Worm (Caenorhabditis elegans): ENCODE measurements around the gene srh-44.

The srh-44 gene

DNA sequence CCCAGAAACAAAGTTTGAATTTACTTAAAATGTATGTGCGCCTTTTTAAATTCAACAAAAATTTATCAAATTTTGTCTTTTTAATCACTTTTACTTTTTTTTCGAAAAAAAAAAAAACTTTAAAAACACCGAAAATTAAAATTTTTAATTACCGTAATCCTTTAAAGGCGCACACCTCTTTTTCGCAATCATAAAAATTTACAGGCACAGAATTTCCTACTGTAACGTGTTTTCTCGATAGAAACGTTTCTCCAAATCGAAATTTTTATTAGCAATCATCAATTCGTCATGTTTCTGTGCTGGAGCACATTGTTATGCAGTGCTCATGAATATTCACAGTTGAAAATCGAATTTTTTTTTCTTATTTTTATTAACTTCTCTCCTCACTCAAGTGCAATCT is 21.6 kb downstream of the srh-44 start:
- TF ChIP-seq elt-3 (tag; optimal IDR thresholded peaks at IDR 0.05) (no peak), ceh-16 (tag; optimal IDR thresholded peaks at IDR 0.05) (no peak), pqm-1 (tag; optimal IDR thresholded peaks at IDR 0.05) (no peak), nhr-23 (tag; optimal IDR thresholded peaks at IDR 0.05) (no peak), lsy-12 (tag; optimal IDR thresholded peaks at IDR 0.05) (no peak), ztf-11 (tag; optimal IDR thresholded peaks at IDR 0.05) (no peak), nhr-28 (tag; optimal IDR thresholded peaks at IDR 0.05) (no peak)

DNA sequence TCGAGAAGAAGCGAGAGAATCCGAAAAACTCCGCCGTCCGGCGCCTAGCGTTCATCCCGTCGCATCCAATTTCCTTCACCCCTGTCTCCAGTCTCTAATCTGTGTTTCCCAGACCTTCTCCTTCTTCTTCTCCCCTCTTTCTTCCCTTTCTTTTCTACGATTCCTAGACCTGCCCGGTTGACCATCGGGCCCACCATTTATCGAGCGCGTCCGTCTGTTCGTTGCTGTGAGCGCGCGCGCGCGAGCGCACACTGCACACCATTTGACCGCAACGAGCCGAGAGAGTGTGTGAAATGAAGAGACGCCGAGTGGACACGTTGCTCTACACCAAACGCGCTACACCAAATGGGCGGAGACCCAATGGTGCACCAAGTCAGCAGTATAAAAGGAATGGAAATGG is 22.2 kb downstream of the srh-44 start:
- TF ChIP-seq skn-1 (tag; optimal IDR thresholded peaks at IDR 0.05) (no peak), nhr-23 (tag; optimal IDR thresholded peaks at IDR 0.05) (peak; percentile 15)

DNA sequence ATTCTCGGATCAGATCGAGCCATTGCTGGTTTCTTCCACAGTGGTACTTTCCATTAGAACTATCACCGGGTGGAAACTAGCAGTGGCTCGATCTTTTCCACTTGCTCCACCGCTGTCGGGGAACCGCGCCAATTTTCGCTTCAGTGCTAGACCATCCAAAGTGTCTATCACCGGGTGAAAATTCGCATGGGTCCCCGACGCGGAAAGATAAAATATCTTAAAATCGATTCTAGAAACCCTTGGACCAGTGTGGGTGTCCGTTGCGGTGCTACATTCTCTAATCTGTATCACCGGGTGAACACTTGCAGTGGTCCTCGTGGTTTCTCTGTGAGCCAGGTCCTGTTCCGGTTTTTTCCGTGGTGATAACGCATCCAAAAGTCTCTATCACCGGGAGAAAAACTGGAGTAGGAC is 22.7 kb downstream of the srh-44 start:
- TF ChIP-seq ceh-9 (tag; optimal IDR thresholded peaks at IDR 0.05) (no peak), fkh-2 (tag; optimal IDR thresholded peaks at IDR 0.05) (no peak), ZK546.5 (tag; optimal IDR thresholded peaks at IDR 0.05) (no peak), nhr-12 (tag; optimal IDR thresholded peaks at IDR 0.05) (no peak), jun-1 (tag; optimal IDR thresholded peaks at IDR 0.05) (no peak), skn-1 (tag; optimal IDR thresholded peaks at IDR 0.05) (no peak), nfya-1 (tag; optimal IDR thresholded peaks at IDR 0.05; ENCODE audit: insufficient read depth) (no peak), zag-1 (tag; optimal IDR thresholded peaks at IDR 0.05) (no peak), daf-12 (tag; optimal IDR thresholded peaks at IDR 0.05) (no peak), egl-27 (tag; optimal IDR thresholded peaks at IDR 0.05) (no peak), ceh-82 (tag; optimal IDR thresholded peaks at IDR 0.05) (no peak), ama-1 (optimal IDR thresholded peaks at IDR 0.05) (no peak), nhr-28 (tag; optimal IDR thresholded peaks at IDR 0.05) (no peak), ztf-4 (tag; optimal IDR thresholded peaks at IDR 0.05) (no peak), lin-39 (tag; optimal IDR thresholded peaks at IDR 0.05) (no peak), fos-1 (tag; optimal IDR thresholded peaks at IDR 0.05) (no peak), unc-39 (tag; optimal IDR thresholded peaks at IDR 0.05) (no peak)

DNA sequence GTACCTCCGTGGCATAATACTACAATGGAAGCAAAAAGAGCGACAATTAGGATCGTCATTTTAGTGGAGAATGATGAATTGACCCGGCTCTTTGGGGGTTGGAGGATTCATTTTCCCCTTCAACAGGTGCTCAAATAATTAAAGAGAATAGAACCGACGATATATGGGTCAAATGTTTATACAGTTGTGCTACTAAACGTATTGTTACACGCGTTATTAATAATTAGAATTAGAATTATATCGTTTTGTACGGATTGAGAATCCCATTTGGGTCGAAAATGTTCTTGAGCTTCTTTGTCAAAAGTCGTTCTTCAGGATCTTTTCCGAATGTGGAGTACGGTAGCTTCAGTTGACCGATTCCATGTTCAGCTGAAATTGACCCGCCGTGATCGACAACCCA is 23.9 kb downstream of the srh-44 start, which contains the start of gene Y62F5A.9:
Gene Y62F5A.9 (minus strand): TSS at position 101 of the 400 bp plus-strand sequence.
- no peak for TF ChIP-seq nhr-67 (tag; optimal IDR thresholded peaks at IDR 0.05)
- TF ChIP-seq nhr-77 (tag; optimal IDR thresholded peaks at IDR 0.05): no peak
- no peak for TF ChIP-seq ztf-4 (tag; optimal IDR thresholded peaks at IDR 0.05)
- no peak for TF ChIP-seq skn-1 (tag; optimal IDR thresholded peaks at IDR 0.05)
- no peak for TF ChIP-seq tbx-2 (tag; optimal IDR thresholded peaks at IDR 0.05)
- TF ChIP-seq nhr-12 (tag; optimal IDR thresholded peaks at IDR 0.05): no peak
- TF ChIP-seq mdl-1 (tag; optimal IDR thresholded peaks at IDR 0.05): no peak
- TF ChIP-seq nhr-11 (tag; optimal IDR thresholded peaks at IDR 0.05): no peak
- no peak for TF ChIP-seq ceh-16 (tag; optimal IDR thresholded peaks at IDR 0.05)
- no peak for TF ChIP-seq ama-1 (optimal IDR thresholded peaks at IDR 0.05)
- TF ChIP-seq fos-1 (tag; optimal IDR thresholded peaks at IDR 0.05): no peak
- no peak for TF ChIP-seq nhr-43 (tag; optimal IDR thresholded peaks at IDR 0.05; ENCODE audit: poor library complexity, severe bottlenecking)
- no peak for TF ChIP-seq ztf-11 (tag; optimal IDR thresholded peaks at IDR 0.05)
- TF ChIP-seq nfya-1 (tag; optimal IDR thresholded peaks at IDR 0.05; ENCODE audit: insufficient read depth): no peak

DNA sequence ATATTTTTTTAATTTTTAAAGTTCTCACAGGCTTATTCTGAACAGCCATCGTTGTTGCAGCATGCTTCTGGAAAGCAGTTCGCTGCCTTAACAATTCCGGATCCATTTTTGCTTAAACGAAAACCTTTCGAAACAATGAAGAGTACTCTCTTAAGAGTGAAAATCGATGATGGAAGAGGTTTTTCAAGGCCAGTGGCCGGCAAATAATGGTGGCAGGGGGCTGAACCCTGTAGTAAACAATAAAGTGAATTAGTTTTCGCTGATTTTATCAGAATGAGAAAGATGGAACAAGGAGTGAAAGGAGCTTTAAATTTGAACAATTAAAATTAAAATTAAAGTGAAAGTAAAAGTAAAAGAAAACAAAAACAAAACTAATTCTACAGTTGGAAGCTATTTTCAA is 27.5 kb downstream of the srh-44 start, which contains the start of gene gtf-2E2:
Gene gtf-2E2 (minus strand): TSS at position 111 of the 400 bp plus-strand sequence.
- TF ChIP-seq ceh-9 (tag; optimal IDR thresholded peaks at IDR 0.05) (no peak), lin-15B (tag; optimal IDR thresholded peaks at IDR 0.05) (peak; percentile 31), nhr-28 (tag; optimal IDR thresholded peaks at IDR 0.05) (no peak), nhr-77 (tag; optimal IDR thresholded peaks at IDR 0.05) (no peak), elt-1 (tag; optimal IDR thresholded peaks at IDR 0.05) (peak; percentile 17), ama-1 (optimal IDR thresholded peaks at IDR 0.05) (no peak), pha-4 (tag; optimal IDR thresholded peaks at IDR 0.05) (peak; percentile 37), R02D3.7 (tag; optimal IDR thresholded peaks at IDR 0.05) (no peak), ztf-11 (tag; optimal IDR thresholded peaks at IDR 0.05) (no peak), zag-1 (tag; optimal IDR thresholded peaks at IDR 0.05) (no peak), hmg-11 (tag; optimal IDR thresholded peaks at IDR 0.05) (peak; percentile 42), tbx-2 (tag; optimal IDR thresholded peaks at IDR 0.05) (no peak), nhr-67 (tag; optimal IDR thresholded peaks at IDR 0.05) (no peak), ztf-4 (tag; optimal IDR thresholded peaks at IDR 0.05) (no peak), pqm-1 (tag; optimal IDR thresholded peaks at IDR 0.05) (no peak), elt-3 (tag; optimal IDR thresholded peaks at IDR 0.05) (no peak), nhr-25 (tag; optimal IDR thresholded peaks at IDR 0.05) (peak; percentile 10), lin-39 (tag; optimal IDR thresholded peaks at IDR 0.05) (peak; percentile 55), nhr-11 (tag; optimal IDR thresholded peaks at IDR 0.05) (no peak), snpc-4 (tag; optimal IDR thresholded peaks at IDR 0.05) (peak; percentile 56), sea-2 (GFP tag; optimal IDR thresholded peaks at IDR 0.05) (no peak), ceh-28 (tag; optimal IDR thresholded peaks at IDR 0.05) (peak; percentile 34), mdl-1 (tag; optimal IDR thresholded peaks at IDR 0.05) (no peak), ceh-16 (tag; optimal IDR thresholded peaks at IDR 0.05) (no peak), unc-39 (tag; optimal IDR thresholded peaks at IDR 0.05) (no peak), nfya-1 (tag; optimal IDR thresholded peaks at IDR 0.05; ENCODE audit: insufficient read depth) (peak; percentile 44), nhr-43 (tag; optimal IDR thresholded peaks at IDR 0.05; ENCODE audit: poor library complexity, severe bottlenecking) (no peak), ZK546.5 (tag; optimal IDR thresholded peaks at IDR 0.05) (no peak)

Data from whole organism, L3 larva.